Worm (Caenorhabditis elegans) whole organism, midembryonic: ENCODE results near the gene mccc-2.

Experiments
- T22C8.4 ChIP-seq: fragments of 200-800 bp; sonication (Bioruptor generic); IDR thresholded peaks from 2 replicates; pipeline ENCODE4 v1.3.6; 2022; ENCODE audit warnings: missing genetic modification characterization, missing compliant biosample characterization
- cog-1 ChIP-seq: sonication (generic microtip); optimal IDR thresholded peaks from 2 replicates; lab custom pipeline; 2016; ENCODE audit warnings: missing genetic modification characterization, missing compliant biosample characterization
- flt-1 ChIP-seq: fragments of 200-800 bp; sonication (Bioruptor generic); IDR thresholded peaks from 2 replicates; pipeline ENCODE4 v1.3.6; 2022; ENCODE audit warnings: missing genetic modification characterization, missing compliant biosample characterization
- klf-2 ChIP-seq: fragments of 200-800 bp; sonication (Bioruptor generic); conservative IDR thresholded peaks from 2 replicates; pipeline ENCODE4 v1.3.6; 2022; ENCODE audit warnings: missing genetic modification reagents, missing genetic modification characterization, missing compliant biosample characterization
- med-1 ChIP-seq: sonication (generic microtip); optimal IDR thresholded peaks from 2 replicates; lab custom pipeline; 2017; ENCODE audit warnings: missing genetic modification characterization, mild to moderate bottlenecking, missing compliant biosample characterization, antibody characterized with exemption, missing genetic modification reagents; ENCODE audit not compliant: insufficient read depth
- ref-1 ChIP-seq: fragments of 200-800 bp; sonication (Bioruptor generic); conservative IDR thresholded peaks from 2 replicates; pipeline ENCODE4 v1.3.6; 2022; ENCODE audit warnings: missing genetic modification reagents, missing genetic modification characterization, missing compliant biosample characterization
- tab-1 ChIP-seq: fragments of 200-800 bp; sonication (Bioruptor generic); IDR thresholded peaks from 2 replicates; pipeline ENCODE4 v1.3.6; 2022; ENCODE audit warnings: missing genetic modification characterization, missing compliant biosample characterization
- ztf-23 ChIP-seq: fragments of 200-800 bp; sonication (Bioruptor generic); IDR thresholded peaks from 2 replicates; pipeline ENCODE4 v1.3.6; 2022; ENCODE audit warnings: missing genetic modification reagents, missing genetic modification characterization, missing compliant biosample characterization
- ztf-29 ChIP-seq: fragments of 200-800 bp; sonication (Bioruptor generic); IDR thresholded peaks from 2 replicates; pipeline ENCODE4 v1.3.6; 2022; ENCODE audit warnings: missing genetic modification reagents, missing genetic modification characterization, missing compliant biosample characterization

DNA sequence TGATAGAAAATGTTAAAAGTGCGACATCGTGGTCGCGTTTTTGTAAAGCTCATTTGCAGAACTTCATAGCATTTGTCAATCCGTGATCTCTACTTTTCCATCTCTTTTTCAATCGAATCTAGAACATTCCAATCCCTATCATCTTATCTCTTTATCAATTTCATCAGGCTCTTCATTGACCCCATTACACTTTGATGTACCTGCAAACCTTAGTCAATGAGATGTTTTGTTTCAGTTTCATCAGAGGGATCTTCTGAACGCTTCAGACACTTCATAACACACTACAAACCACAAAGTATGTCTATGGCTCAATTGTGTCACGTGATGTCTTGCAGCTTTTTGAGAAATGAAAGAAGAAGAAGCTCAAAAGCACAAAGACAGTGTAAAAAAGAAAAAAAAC, 6.1 kb downstream of the mccc-2 start:
- TF ChIP-seq med-1 (no peak), flt-1 (GFP tag; lab: Robert Waterston, UW) (no peak), T22C8.4 (no peak), cog-1 (no peak), ztf-29 (GFP tag; lab: Robert Waterston, UW) (no peak), ztf-23 (no peak), klf-2 (no peak), ref-1 (no peak), tab-1 (no peak)
